Fruit fly (Drosophila melanogaster): Measurements from ENCODE around the gene CG5177.

Gene CG5177

DNA sequence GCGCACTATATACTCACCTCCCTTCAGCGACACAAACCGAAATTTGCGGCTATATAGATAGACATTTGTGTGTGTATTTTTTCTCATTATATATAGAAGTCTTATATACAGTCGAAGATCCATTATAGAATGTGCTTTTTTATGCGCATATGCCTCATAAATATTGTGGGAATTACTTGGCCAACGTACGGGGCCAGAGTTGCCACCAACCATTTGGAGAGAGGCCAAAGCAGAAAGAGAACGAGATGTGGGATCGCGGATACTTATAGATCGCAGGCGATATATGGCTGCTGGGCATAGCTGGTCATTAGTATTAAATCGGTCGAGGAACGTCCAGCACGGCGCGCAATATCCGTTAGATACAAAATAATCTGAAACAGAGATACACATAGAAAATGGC, at the start of gene CG5177:
TSS of gene CG5177 (plus strand) at position 305 of the 400 bp plus-strand sequence.
- TF ChIP-seq sd (tag; optimal IDR thresholded peaks at IDR 0.05), result peak; percentile 79
- no peak for TF ChIP-seq CG10366 (GFP tag; IDR thresholded peaks at IDR 0.05)
- TF ChIP-seq Med (GFP tag), result peak; percentile 41
- TF ChIP-seq stwl (tag; optimal IDR thresholded peaks at IDR 0.05), result peak; percentile 27
- peak; percentile 13 for TF ChIP-seq CG12769 (tag; optimal IDR thresholded peaks at IDR 0.05)
- TF ChIP-seq CG10543 (GFP tag; optimal IDR thresholded peaks at IDR 0.05), result peak; percentile 61
- TF ChIP-seq sens (GFP tag), result peak; percentile 52
- TF ChIP-seq cg (GFP tag; optimal IDR thresholded peaks at IDR 0.05), result peak; percentile 20
- no peak for TF ChIP-seq tio (GFP tag; optimal IDR thresholded peaks at IDR 0.05)

DNA sequence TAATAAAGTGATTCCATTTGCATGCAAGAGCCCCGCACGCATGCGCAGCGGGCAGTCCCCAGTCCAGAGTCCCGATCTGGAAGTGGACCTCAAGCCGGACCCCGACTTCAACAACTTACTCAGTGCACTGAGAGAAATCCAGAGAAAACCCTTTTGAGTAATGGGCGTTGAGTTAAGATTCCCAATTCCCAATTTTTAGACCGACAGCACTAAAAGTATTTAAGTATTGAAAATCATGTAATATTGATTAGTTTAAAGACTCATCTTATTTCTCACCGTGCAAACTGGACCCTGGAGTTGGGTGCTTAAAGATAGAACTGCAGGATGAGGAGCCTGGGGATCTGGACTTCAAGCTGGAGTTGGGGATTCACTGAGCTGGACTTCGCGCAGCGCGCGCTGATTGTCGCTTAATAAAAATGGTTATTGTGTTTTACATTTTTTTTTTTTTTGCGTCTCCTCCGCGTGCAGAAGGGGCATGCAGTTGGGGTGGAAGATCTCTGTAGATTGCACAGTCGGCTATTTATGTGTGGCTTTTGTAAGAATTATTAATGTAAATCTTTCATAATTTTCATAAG, 46.9 kb upstream of the CG5177 start:
- TF ChIP-seq Bteb2 (GFP tag; optimal IDR thresholded peaks at IDR 0.05) (no peak), hkb (optimal IDR thresholded peaks at IDR 0.05) (no peak), hkb (GFP tag; IDR thresholded peaks at IDR 0.05) (no peak), Tbp (GFP tag; optimal IDR thresholded peaks at IDR 0.05) (no peak), CG4404 (GFP tag; IDR thresholded peaks at IDR 0.05) (0 out of 2 replicates have a peak, but pooled peaks have one; percentile 27), nom (GFP tag; optimal IDR thresholded peaks at IDR 0.05) (peak; percentile 97), dan (GFP tag; IDR thresholded peaks at IDR 0.05) (no peak), pho (GFP tag; optimal IDR thresholded peaks at IDR 0.05) (no peak), TFAM (GFP tag; optimal IDR thresholded peaks at IDR 0.05) (no peak), B-H1 (GFP tag; IDR thresholded peaks at IDR 0.05) (no peak), dmrt11E (tag; optimal IDR thresholded peaks at IDR 0.05) (peak; percentile 51), bsh (GFP tag; optimal IDR thresholded peaks at IDR 0.05) (peak in 1 of 2 experiments; percentile 89), Awh (GFP tag; IDR thresholded peaks at IDR 0.05) (no peak), tna (GFP tag; IDR thresholded peaks at IDR 0.05; ENCODE audit: partially characterized antibody) (no peak), CG9437 (GFP tag; optimal IDR thresholded peaks at IDR 0.05) (no peak), sisA (GFP tag; IDR thresholded peaks at IDR 0.05) (0 out of 2 replicates have a peak, but pooled peaks have one; percentile 25), sens (GFP tag) (peak; percentile 41), ci (GFP tag; IDR thresholded peaks at IDR 0.05) (no peak), CG12155 (GFP tag; optimal IDR thresholded peaks at IDR 0.05) (no peak), prd (optimal IDR thresholded peaks at IDR 0.05) (no peak), prd (GFP tag; IDR thresholded peaks at IDR 0.05) (peak; percentile 23; the same call in 1 of the 3 replicates), tio (GFP tag; optimal IDR thresholded peaks at IDR 0.05) (no peak), corto (GFP tag; optimal IDR thresholded peaks at IDR 0.05) (peak; percentile 89), CG8388 (GFP tag; optimal IDR thresholded peaks at IDR 0.05) (no peak), Xrp1 (GFP tag; IDR thresholded peaks at IDR 0.05) (peak; percentile 55; the same call in 1 of the 2 replicates), CG6854 (GFP tag; optimal IDR thresholded peaks at IDR 0.05) (no peak), CG14860 (GFP tag; IDR thresholded peaks at IDR 0.05; ENCODE audit: partially characterized antibody) (0 out of 3 replicates have a peak, but pooled peaks have one; percentile 18), Ets65A (GFP tag) (peak; percentile 89), dati (GFP tag; IDR thresholded peaks at IDR 0.05) (0 out of 2 replicates have a peak, but pooled peaks have one; percentile 11), lbe (GFP tag; optimal IDR thresholded peaks at IDR 0.05) (peak; percentile 89), Hmr (GFP tag; optimal IDR thresholded peaks at IDR 0.05) (no peak), kah (GFP tag; optimal IDR thresholded peaks at IDR 0.05) (no peak), CG12219 (GFP tag; optimal IDR thresholded peaks at IDR 0.05) (no peak), CG16815 (GFP tag; optimal IDR thresholded peaks at IDR 0.05) (peak; percentile 12), nerfin-2 (GFP tag; IDR thresholded peaks at IDR 0.05; ENCODE audit: partially characterized antibody) (no peak), Fer2 (tag; optimal IDR thresholded peaks at IDR 0.05) (no peak), CG1603 (tag; optimal IDR thresholded peaks at IDR 0.05) (peak; percentile 17), CG42726 (GFP tag; IDR thresholded peaks at IDR 0.05; ENCODE audit: partially characterized antibody) (no peak), fd102C (GFP tag; optimal IDR thresholded peaks at IDR 0.05) (no peak), CG15479 (GFP tag; optimal IDR thresholded peaks at IDR 0.05) (no peak), Drgx (GFP tag; IDR thresholded peaks at IDR 0.05) (peak; percentile 71), ERR (GFP tag; optimal IDR thresholded peaks at IDR 0.05) (no peak)

Measured in whole organism, embryonic.